Fruit fly (Drosophila melanogaster): ENCODE data around the gene amx.

amx gene

dm6 chrX:9220434-9220833, 26.7 kb downstream of the amx start (continued):
- TF ChIP-seq twi (tag; optimal IDR thresholded peaks at IDR 0.05) (no peak), chn (GFP tag; optimal IDR thresholded peaks at IDR 0.05) (no peak), CG18476 (GFP tag; optimal IDR thresholded peaks at IDR 0.05) (no peak), Pdp1 (GFP tag; optimal IDR thresholded peaks at IDR 0.05) (no peak), CG6175 (GFP tag; IDR thresholded peaks at IDR 0.05) (no peak), Adf1 (GFP tag; IDR thresholded peaks at IDR 0.05) (no peak), zf30C (GFP tag; optimal IDR thresholded peaks at IDR 0.05) (no peak), gsb-n (tag; optimal IDR thresholded peaks at IDR 0.05) (no peak), CG34422 (GFP tag; IDR thresholded peaks at IDR 0.05) (peak; percentile 33; the same call in 1 of the 3 replicates), trem (tag; optimal IDR thresholded peaks at IDR 0.05) (no peak), CG9437 (GFP tag; optimal IDR thresholded peaks at IDR 0.05) (no peak), stwl (tag; optimal IDR thresholded peaks at IDR 0.05) (no peak), CG1602 (GFP tag; optimal IDR thresholded peaks at IDR 0.05) (no peak), sob (GFP tag; IDR thresholded peaks at IDR 0.05) (no peak), CG13296 (GFP tag; optimal IDR thresholded peaks at IDR 0.05) (no peak), schlank (tag; optimal IDR thresholded peaks at IDR 0.05) (no peak), hkb (optimal IDR thresholded peaks at IDR 0.05) (no peak), hkb (GFP tag; IDR thresholded peaks at IDR 0.05) (0 out of 2 replicates have a peak, but pooled peaks have one; percentile 19), nerfin-1 (tag; optimal IDR thresholded peaks at IDR 0.05) (no peak), CG10565 (GFP tag; optimal IDR thresholded peaks at IDR 0.05) (no peak), tio (GFP tag; optimal IDR thresholded peaks at IDR 0.05) (no peak), Abd-B (GFP tag; optimal IDR thresholded peaks at IDR 0.05) (no peak), zfh1 (GFP tag; IDR thresholded peaks at IDR 0.05) (peak; percentile 49; the same call in 1 of the 3 replicates), sens-2 (GFP tag; IDR thresholded peaks at IDR 0.05) (no peak), CG18599 (GFP tag; optimal IDR thresholded peaks at IDR 0.05) (no peak), CG14667 (GFP tag; IDR thresholded peaks at IDR 0.05) (0 out of 2 replicates have a peak, but pooled peaks have one; percentile 20), HHEX (GFP tag; optimal IDR thresholded peaks at IDR 0.05) (no peak), CG15479 (GFP tag; optimal IDR thresholded peaks at IDR 0.05) (no peak), chif (GFP tag; optimal IDR thresholded peaks at IDR 0.05) (peak in 1 of 2 experiments; percentile 17), CG12391 (tag; optimal IDR thresholded peaks at IDR 0.05) (peak; percentile 15), org-1 (GFP tag; optimal IDR thresholded peaks at IDR 0.05) (no peak), lilli (GFP tag; optimal IDR thresholded peaks at IDR 0.05) (no peak), ara (GFP tag; IDR thresholded peaks at IDR 0.05) (peak; percentile 55; the same call in 1 of the 2 replicates), Hand (GFP tag; optimal IDR thresholded peaks at IDR 0.05) (no peak), fd64A (GFP tag; optimal IDR thresholded peaks at IDR 0.05) (no peak), gcm2 (GFP tag; optimal IDR thresholded peaks at IDR 0.05) (no peak), CG11093 (GFP tag; IDR thresholded peaks at IDR 0.05) (peak; percentile 41; the same call in 1 of the 3 replicates), CG2116 (GFP tag; optimal IDR thresholded peaks at IDR 0.05) (no peak), Hr3 (GFP tag; optimal IDR thresholded peaks at IDR 0.05) (no peak), chinmo (GFP tag; IDR thresholded peaks at IDR 0.05; ENCODE audit: partially characterized antibody) (no peak), CG17912 (GFP tag; optimal IDR thresholded peaks at IDR 0.05) (no peak), CG4424 (GFP tag; optimal IDR thresholded peaks at IDR 0.05) (peak; percentile 1), Ravus (GFP tag; IDR thresholded peaks at IDR 0.05) (no peak), H2.0 (GFP tag; IDR thresholded peaks at IDR 0.05) (no peak), Vsx1 (GFP tag; optimal IDR thresholded peaks at IDR 0.05) (no peak), CG9727 (GFP tag; optimal IDR thresholded peaks at IDR 0.05) (no peak), B-H2 (GFP tag; optimal IDR thresholded peaks at IDR 0.05) (no peak), Dp (GFP tag; optimal IDR thresholded peaks at IDR 0.05) (no peak), lab (GFP tag; optimal IDR thresholded peaks at IDR 0.05) (no peak), MBD-R2 (GFP tag; IDR thresholded peaks at IDR 0.05) (no peak), Awh (GFP tag; IDR thresholded peaks at IDR 0.05) (no peak)

All from whole organism, embryonic.